Fruit fly (Drosophila melanogaster) whole organism, prepupa: ENCODE data around the gene Had1.

Source experiments
- CG31627 ChIP-seq: fragments of 200-800 bp; sonication (Bioruptor generic); optimal IDR thresholded peaks from 3 replicates; lab custom pipeline; 2016; ENCODE audit warnings: missing biosample characterization, missing genetic modification characterization
- CG32006 ChIP-seq: fragments of 200-800 bp; sonication (Bioruptor generic); optimal IDR thresholded peaks from 3 replicates; lab custom pipeline; 2017; ENCODE audit warnings: missing biosample characterization, mild to moderate bottlenecking, missing genetic modification characterization
- CG8119 ChIP-seq: fragments of 200-800 bp; sonication (Bioruptor generic); IDR thresholded peaks from 3 replicates; pipeline ENCODE4 v1.3.6; 2022; ENCODE audit warnings: missing biosample characterization, missing genetic modification characterization
- CG8632 ChIP-seq: fragments of 200-800 bp; sonication (Bioruptor generic); optimal IDR thresholded peaks from 3 replicates; lab custom pipeline; 2016; ENCODE audit warnings: missing biosample characterization, missing genetic modification characterization

DNA sequence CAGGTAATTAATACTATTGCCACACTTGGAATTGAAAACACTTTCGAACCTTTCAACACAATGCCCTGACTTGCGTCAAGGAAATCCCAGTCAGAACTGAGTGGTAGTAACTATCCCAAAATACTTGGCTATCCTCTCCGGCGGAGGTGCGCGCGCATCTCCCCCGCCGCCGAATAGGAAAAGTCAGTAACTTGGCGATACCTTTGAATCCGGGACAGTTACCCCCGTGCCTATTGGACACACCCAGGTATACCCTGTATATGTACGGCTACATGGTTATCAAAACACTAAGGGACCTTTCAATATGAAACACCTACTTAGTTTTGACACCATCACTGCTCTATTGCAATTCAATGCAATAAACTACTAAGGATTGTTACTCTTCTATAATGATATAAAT, 22.2 kb upstream of the Had1 start, which contains the start of gene CG9919:
- TF ChIP-seq CG31627 (GFP tag; lab: Kevin White, UChicago), result no peak
- TF ChIP-seq CG8119 (GFP tag; lab: Robert Waterston, UW), result no peak
- no peak for TF ChIP-seq CG8632 (GFP tag; lab: Kevin White, UChicago)
- TF ChIP-seq CG32006 (GFP tag; lab: Kevin White, UChicago), result no peak
